Worm (Caenorhabditis elegans) whole organism, L2 larva: Measurements from ENCODE around the gene uba-1.
A peak's percentile ranks its signal among the peaks of the same experiment; 100 is the strongest.

Experiments used
- C34F6.9 ChIP-seq: fragments of 150-350 bp; optimal IDR thresholded peaks from 2 replicates; lab custom pipeline; 2014; ENCODE audit warnings: missing biosample characterization, missing genetic modification characterization
- F13H6.1 ChIP-seq: sonication (generic microtip); optimal IDR thresholded peaks from 2 replicates; lab custom pipeline; 2016; ENCODE audit warnings: missing genetic modification characterization, missing compliant biosample characterization
- R02D3.7 ChIP-seq: fragments of 150-350 bp; optimal IDR thresholded peaks from 2 replicates; lab custom pipeline; 2014; ENCODE audit warnings: missing biosample characterization, missing genetic modification characterization
- Y55F3AM.14 ChIP-seq: fragments of 200-800 bp; sonication (Bioruptor generic); optimal IDR thresholded peaks from 2 replicates; lab custom pipeline; 2018; ENCODE audit warnings: mild to moderate bottlenecking, missing genetic modification characterization, missing compliant biosample characterization
- ZK546.5 ChIP-seq: sonication (generic microtip); optimal IDR thresholded peaks from 2 replicates; lab custom pipeline; 2017; ENCODE audit warnings: missing biosample characterization, missing genetic modification characterization
- alr-1 ChIP-seq: fragments of 150-350 bp; optimal IDR thresholded peaks from 2 replicates; lab custom pipeline; 2014; ENCODE audit warnings: missing biosample characterization, missing genetic modification characterization
- aly-2 ChIP-seq: fragments of 150-350 bp; optimal IDR thresholded peaks from 2 replicates; lab custom pipeline; 2014; ENCODE audit warnings: missing biosample characterization, missing genetic modification characterization
- ama-1 ChIP-seq: fragments of 150-350 bp; optimal IDR thresholded peaks from 2 replicates; lab custom pipeline; 2018; ENCODE audit warnings: inconsistent platforms
- blmp-1 ChIP-seq: sonication (generic microtip); optimal IDR thresholded peaks from 2 replicates; lab custom pipeline; 2017; ENCODE audit warnings: missing genetic modification characterization, mild to moderate bottlenecking, missing compliant biosample characterization, antibody characterized with exemption, moderate library complexity; ENCODE audit not compliant: insufficient read depth
- ceh-16 ChIP-seq: fragments of 150-350 bp; optimal IDR thresholded peaks from 2 replicates; lab custom pipeline; 2014; ENCODE audit warnings: missing biosample characterization, missing genetic modification characterization
- crh-2 ChIP-seq: sonication (generic microtip); optimal IDR thresholded peaks from 2 replicates; lab custom pipeline; 2017; ENCODE audit warnings: missing biosample characterization, missing genetic modification characterization
- dmd-4 ChIP-seq: sonication (generic microtip); optimal IDR thresholded peaks from 2 replicates; lab custom pipeline; 2017; ENCODE audit warnings: missing biosample characterization, missing genetic modification characterization
- egl-27 ChIP-seq: sonication (generic microtip); optimal IDR thresholded peaks from 3 replicates; lab custom pipeline; 2017; ENCODE audit warnings: missing biosample characterization, missing genetic modification reagents, missing genetic modification characterization
- elt-1 ChIP-seq: fragments of 150-350 bp; optimal IDR thresholded peaks from 2 replicates; lab custom pipeline; 2014; ENCODE audit warnings: missing biosample characterization, missing genetic modification characterization
- elt-3 ChIP-seq: sonication (generic microtip); optimal IDR thresholded peaks from 2 replicates; lab custom pipeline; 2017; ENCODE audit warnings: missing biosample characterization, missing genetic modification characterization
- fos-1 ChIP-seq: fragments of 150-350 bp; optimal IDR thresholded peaks from 2 replicates; lab custom pipeline; 2014; ENCODE audit warnings: missing biosample characterization, missing genetic modification characterization
- gmeb-1 ChIP-seq: fragments of 150-350 bp; optimal IDR thresholded peaks from 2 replicates; lab custom pipeline; 2014; ENCODE audit warnings: missing biosample characterization, missing genetic modification characterization
- lin-11 ChIP-seq: fragments of 150-350 bp; sonication (generic microtip); optimal IDR thresholded peaks from 2 replicates; lab custom pipeline; 2014; ENCODE audit warnings: missing biosample characterization, missing genetic modification characterization, inconsistent platforms, mixed read lengths
- lin-13 ChIP-seq: fragments of 150-350 bp; optimal IDR thresholded peaks from 2 replicates; lab custom pipeline; 2014; ENCODE audit warnings: missing biosample characterization, missing genetic modification reagents, missing genetic modification characterization
- lin-39 ChIP-seq: fragments of 150-350 bp; optimal IDR thresholded peaks from 2 replicates; lab custom pipeline; 2014; ENCODE audit warnings: missing biosample characterization, missing genetic modification reagents, missing genetic modification characterization
- mab-5 ChIP-seq: fragments of 150-350 bp; optimal IDR thresholded peaks from 2 replicates; lab custom pipeline; 2014; ENCODE audit warnings: missing biosample characterization, missing genetic modification characterization
- mdl-1 ChIP-seq, 2 experiments: fragments of 150-350 bp in 1 of 2; sonication (generic microtip) in 1 of 2; optimal IDR thresholded peaks; 2 replicates each; lab custom pipeline; 2017; ENCODE audit warnings: missing biosample characterization in 2 of 2, missing genetic modification characterization in 2 of 2
- nhr-11 ChIP-seq: fragments of 150-350 bp; optimal IDR thresholded peaks from 2 replicates; lab custom pipeline; 2014; ENCODE audit warnings: missing biosample characterization, missing genetic modification characterization
- nhr-12 ChIP-seq: fragments of 150-350 bp; optimal IDR thresholded peaks from 2 replicates; lab custom pipeline; 2014; ENCODE audit warnings: missing biosample characterization, missing genetic modification characterization
- nhr-129 ChIP-seq: fragments of 150-350 bp; optimal IDR thresholded peaks from 2 replicates; lab custom pipeline; 2014; ENCODE audit warnings: missing biosample characterization, missing genetic modification characterization
- nhr-23 ChIP-seq: fragments of 150-350 bp; optimal IDR thresholded peaks from 2 replicates; lab custom pipeline; 2014; ENCODE audit warnings: missing biosample characterization, missing genetic modification reagents, missing genetic modification characterization
- nhr-237 ChIP-seq: fragments of 150-350 bp; optimal IDR thresholded peaks from 2 replicates; lab custom pipeline; 2014; ENCODE audit warnings: missing biosample characterization, missing genetic modification characterization
- nhr-25 ChIP-seq: fragments of 150-350 bp; sonication (generic microtip); optimal IDR thresholded peaks from 3 replicates; lab custom pipeline; 2014; ENCODE audit warnings: missing biosample characterization, missing genetic modification characterization
- sem-4 ChIP-seq: fragments of 150-350 bp; optimal IDR thresholded peaks from 2 replicates; lab custom pipeline; 2014; ENCODE audit warnings: missing biosample characterization, missing genetic modification reagents, missing genetic modification characterization
- sma-9 ChIP-seq, 2 experiments: fragments of 150-350 bp in 1 of 2; sonication (generic microtip) in 1 of 2; optimal IDR thresholded peaks; 2 replicates each; lab custom pipeline; 2014 to 2016; ENCODE audit warnings: missing genetic modification characterization in 2 of 2, mild to moderate bottlenecking in 1 of 2, missing biosample characterization in 1 of 2, missing compliant biosample characterization in 1 of 2, missing genetic modification reagents in 1 of 2, moderate library complexity in 1 of 2
- snpc-4 ChIP-seq: fragments of 150-350 bp; optimal IDR thresholded peaks from 2 replicates; lab custom pipeline; 2014; ENCODE audit warnings: missing biosample characterization, missing genetic modification characterization
- unc-55 ChIP-seq: fragments of 150-350 bp; sonication (generic microtip); optimal IDR thresholded peaks from 3 replicates; lab custom pipeline; 2014; ENCODE audit warnings: missing biosample characterization, missing genetic modification reagents, missing genetic modification characterization
- unc-62 ChIP-seq: fragments of 150-350 bp; optimal IDR thresholded peaks from 2 replicates; lab custom pipeline; 2014; ENCODE audit warnings: missing biosample characterization, missing genetic modification reagents, missing genetic modification characterization
- ztf-1 ChIP-seq: fragments of 200-800 bp; sonication (Bioruptor generic); conservative IDR thresholded peaks from 2 replicates; pipeline ENCODE4 v1.3.6; 2022; ENCODE audit warnings: missing genetic modification characterization, missing compliant biosample characterization
- ztf-11 ChIP-seq: sonication (generic microtip); optimal IDR thresholded peaks from 2 replicates; lab custom pipeline; 2017; ENCODE audit warnings: missing biosample characterization, missing genetic modification characterization
- ztf-4 ChIP-seq: fragments of 150-350 bp; optimal IDR thresholded peaks from 2 replicates; lab custom pipeline; 2014; ENCODE audit warnings: missing biosample characterization, missing genetic modification characterization

Gene uba-1

DNA sequence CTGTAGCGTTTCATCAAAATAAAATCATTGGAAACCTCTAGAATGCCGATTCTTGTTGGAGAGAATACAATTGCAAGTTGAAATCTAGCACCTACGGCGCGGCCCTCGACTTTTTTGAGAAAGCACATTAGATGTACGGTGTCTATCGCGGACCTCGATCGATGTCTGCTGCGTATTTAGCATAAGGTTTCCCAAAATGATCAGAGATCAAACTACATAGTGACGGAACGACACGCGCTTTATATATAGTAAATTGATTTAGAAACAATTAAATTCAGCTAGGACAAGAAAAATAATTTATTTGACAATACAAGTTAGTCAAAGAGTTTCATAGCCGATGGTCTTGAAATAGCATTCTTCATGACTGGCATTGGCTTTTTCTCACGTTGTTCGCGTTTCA lies 31.4 kb upstream of the uba-1 start:
- no peak for TF ChIP-seq mdl-1 (tag; optimal IDR thresholded peaks at IDR 0.05; lab: Kevin White, UChicago)
- no peak for TF ChIP-seq dmd-4
- TF ChIP-seq ztf-1 (GFP tag; lab: Robert Waterston, UW): no peak
- no peak for TF ChIP-seq nhr-25
- no peak for TF ChIP-seq lin-13 (GFP tag; lab: Kevin White, UChicago)
- TF ChIP-seq ama-1: no peak
- TF ChIP-seq sma-9 (GFP tag; optimal IDR thresholded peaks at IDR 0.05; lab: Kevin White, UChicago): no peak
- no peak for TF ChIP-seq sma-9 (tag; optimal IDR thresholded peaks at IDR 0.05; lab: Kevin White, UChicago)
- TF ChIP-seq sem-4: no peak
- TF ChIP-seq mab-5 (tag; lab: Kevin White, UChicago): no peak
- no peak for TF ChIP-seq ceh-16 (tag; lab: Kevin White, UChicago)
- no peak for TF ChIP-seq elt-3 (tag; lab: Kevin White, UChicago)
- no peak for TF ChIP-seq blmp-1 (tag; lab: Kevin White, UChicago)
- no peak for TF ChIP-seq alr-1 (tag; lab: Kevin White, UChicago)
- TF ChIP-seq nhr-11 (tag; lab: Kevin White, UChicago): no peak
- TF ChIP-seq lin-11 (tag; lab: Kevin White, UChicago): no peak
- no peak for TF ChIP-seq unc-62 (GFP tag; lab: Kevin White, UChicago)
- no peak for TF ChIP-seq F13H6.1 (tag; lab: Kevin White, UChicago)

DNA sequence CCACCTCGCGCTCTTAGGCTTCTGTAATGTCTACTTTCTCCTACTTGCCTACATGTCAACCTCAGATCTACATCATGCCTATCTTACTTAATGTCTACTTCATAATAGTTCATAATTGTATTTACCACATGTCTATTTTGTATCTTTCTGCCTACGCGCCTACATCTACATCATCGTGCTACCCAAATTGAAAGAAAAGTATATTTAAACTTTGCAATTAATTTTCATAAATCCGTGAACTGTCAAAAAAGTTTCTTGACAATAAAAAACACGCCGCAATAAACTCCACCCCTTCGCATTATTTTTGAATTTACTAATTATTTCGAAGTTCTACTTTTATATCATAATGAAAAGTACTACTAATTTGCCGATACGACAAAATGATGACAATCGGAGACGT lies 28.2 kb upstream of the uba-1 start, which contains the start of gene F44D12.8:
F44D12.8 (plus strand) TSS at position 301 of the 400 bp plus-strand sequence.
- TF ChIP-seq R02D3.7 (tag; lab: Kevin White, UChicago) (no peak), ama-1 (no peak), unc-62 (GFP tag; lab: Kevin White, UChicago) (no peak), C34F6.9 (tag; lab: Kevin White, UChicago) (no peak), ZK546.5 (tag; lab: Kevin White, UChicago) (no peak), snpc-4 (tag; lab: Kevin White, UChicago) (no peak), nhr-129 (no peak), crh-2 (tag; lab: Kevin White, UChicago) (no peak), ztf-1 (GFP tag; lab: Robert Waterston, UW) (no peak), aly-2 (tag; lab: Kevin White, UChicago) (no peak), nhr-12 (tag; lab: Kevin White, UChicago) (no peak), lin-39 (tag; lab: Kevin White, UChicago) (no peak), elt-1 (tag; lab: Kevin White, UChicago) (no peak), Y55F3AM.14 (no peak), egl-27 (tag; lab: Kevin White, UChicago) (no peak), gmeb-1 (tag; lab: Kevin White, UChicago) (no peak), ztf-4 (tag; lab: Kevin White, UChicago) (no peak), unc-55 (GFP tag; lab: Kevin White, UChicago) (no peak)
- TF ChIP-seq, all 48 proteins: peak for 0

DNA sequence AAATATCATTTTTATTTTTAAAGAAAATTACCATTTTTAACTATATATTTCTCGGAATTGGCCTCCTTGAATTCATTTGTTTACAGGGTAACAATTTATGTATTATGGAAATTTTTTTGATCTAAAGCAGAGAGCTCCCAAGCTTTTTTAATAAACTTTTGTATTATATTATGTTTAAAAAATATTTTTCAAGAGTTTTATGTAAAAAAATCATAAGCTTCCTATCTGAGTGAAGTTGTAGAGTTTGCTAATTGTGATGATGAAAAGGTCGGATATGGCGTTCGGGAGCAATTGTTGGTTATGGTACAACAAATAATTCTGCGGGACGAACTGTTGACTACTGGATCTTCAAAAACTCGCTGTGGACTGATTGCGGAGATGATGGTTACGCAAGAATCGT lies 26.5 kb upstream of the uba-1 start, which contains the start of gene F44D12.19:
F44D12.19 (plus strand) TSS at position 301 of the 400 bp plus-strand sequence.
- TF ChIP-seq unc-62 (GFP tag; lab: Kevin White, UChicago) (no peak), lin-13 (GFP tag; lab: Kevin White, UChicago) (no peak), C34F6.9 (tag; lab: Kevin White, UChicago) (no peak), nhr-23 (tag; lab: Kevin White, UChicago) (no peak), nhr-237 (tag; lab: Kevin White, UChicago) (no peak), ceh-16 (tag; lab: Kevin White, UChicago) (no peak), Y55F3AM.14 (no peak), fos-1 (no peak), lin-39 (tag; lab: Kevin White, UChicago) (no peak)

DNA sequence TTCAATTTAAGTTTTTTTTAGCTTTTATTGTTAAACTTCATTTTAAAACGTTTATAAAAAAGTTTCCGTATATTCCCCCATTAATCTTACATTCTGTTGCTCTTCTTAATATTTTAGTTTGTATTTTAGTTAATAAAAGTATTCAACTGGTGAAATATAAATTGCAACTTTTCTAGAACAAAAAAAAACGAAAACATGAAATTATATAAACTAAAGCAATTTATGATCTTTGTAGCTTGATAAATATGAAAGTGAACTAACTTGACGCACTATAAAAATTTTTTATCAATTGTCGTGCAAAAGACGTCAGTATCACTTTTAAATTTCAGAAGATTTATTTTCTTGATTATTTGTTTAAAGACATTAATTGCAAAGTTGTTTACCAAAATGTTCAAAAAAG lies 22.9 kb upstream of the uba-1 start, which contains the start of gene F44D12.2:
F44D12.2 (minus strand) TSS at position 101 of the 400 bp plus-strand sequence.
- no peak for TF ChIP-seq ztf-11 (tag; lab: Kevin White, UChicago)
- TF ChIP-seq fos-1: peak; percentile 7
